Worm (Caenorhabditis elegans): ENCODE data around the gene pigb-1.

pigb-1 gene

ce11 chrII:5008033-5008432, 15.2 kb upstream of the pigb-1 start, which contains the start of gene F59A6.3:
Gene F59A6.3, plus strand, starts transcription at chrII:5008333.
- no peak for TF ChIP-seq lir-1 (GFP tag; conservative IDR thresholded peaks at IDR 0.05)
- no peak for TF ChIP-seq madf-10 (tag; optimal IDR thresholded peaks at IDR 0.05)
- no peak for TF ChIP-seq tbp1 (GFP tag; optimal IDR thresholded peaks at IDR 0.05)
- no peak for TF ChIP-seq attf-6 (GFP tag; IDR thresholded peaks at IDR 0.05)
- no peak for TF ChIP-seq egl-44 (GFP tag; IDR thresholded peaks at IDR 0.05)
- TF ChIP-seq F39B2.1 (GFP tag; IDR thresholded peaks at IDR 0.05): no peak
- TF ChIP-seq aptf-2 (GFP tag; conservative IDR thresholded peaks at IDR 0.05): no peak
- no peak for TF ChIP-seq F37B4.10 (GFP tag; IDR thresholded peaks at IDR 0.05)
- no peak for TF ChIP-seq efl-1 (GFP tag; optimal IDR thresholded peaks at IDR 0.05)
- no peak for TF ChIP-seq zim-3 (tag; optimal IDR thresholded peaks at IDR 0.05)
- no peak for TF ChIP-seq hmg-1.2 (GFP tag; IDR thresholded peaks at IDR 0.05)
- TF ChIP-seq ceh-79 (tag; optimal IDR thresholded peaks at IDR 0.05): no peak
- TF ChIP-seq hsf-1 (GFP tag; IDR thresholded peaks at IDR 0.05): no peak
- no peak for TF ChIP-seq F55B11.4 (tag; optimal IDR thresholded peaks at IDR 0.05; ENCODE audit: borderline replicate concordance, insufficient read depth)
- TF ChIP-seq C17E4.6 (GFP tag; IDR thresholded peaks at IDR 0.05): no peak
- TF ChIP-seq atf-7 (tag; optimal IDR thresholded peaks at IDR 0.05): no peak

DNA sequence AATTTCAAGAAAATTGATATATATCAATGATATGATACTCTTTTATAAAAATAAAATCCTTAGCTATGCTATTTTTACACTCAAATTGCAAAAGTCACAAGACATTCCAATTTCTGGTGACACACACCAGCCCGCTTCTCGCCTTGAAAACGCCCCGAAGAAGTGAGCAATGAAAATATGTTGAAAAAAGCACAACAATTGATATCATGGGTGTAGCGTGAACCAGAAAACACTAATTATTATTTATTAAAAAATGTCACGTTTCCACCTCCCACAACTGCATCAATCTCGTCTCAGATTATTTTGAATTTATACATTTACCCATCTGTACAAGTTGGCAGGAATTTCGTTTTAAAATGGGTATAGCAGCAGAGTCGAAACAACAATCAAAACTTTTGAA, 11.9 kb upstream of the pigb-1 start, which contains the start of gene F59A6.4:
Gene F59A6.4, plus strand, starts transcription at position 301 of the 400 bp plus-strand sequence.
- TF ChIP-seq let-607 (tag; optimal IDR thresholded peaks at IDR 0.05) (no peak), cebp-2 (GFP tag; IDR thresholded peaks at IDR 0.05) (no peak), F37B4.10 (GFP tag; IDR thresholded peaks at IDR 0.05) (no peak), F55B11.4 (tag; optimal IDR thresholded peaks at IDR 0.05; ENCODE audit: borderline replicate concordance, insufficient read depth) (no peak), ekl-4 (GFP tag; IDR thresholded peaks at IDR 0.05) (no peak), lsl-1 (GFP tag; optimal IDR thresholded peaks at IDR 0.05) (no peak), dpff-1 (tag; optimal IDR thresholded peaks at IDR 0.05) (no peak), lin-40 (tag; optimal IDR thresholded peaks at IDR 0.05) (no peak), ZK185.1 (tag; optimal IDR thresholded peaks at IDR 0.05; ENCODE audit: poor library complexity, severe bottlenecking) (no peak), lag-1 (GFP tag; IDR thresholded peaks at IDR 0.05) (no peak), lir-1 (GFP tag; conservative IDR thresholded peaks at IDR 0.05) (no peak), F52B5.7 (tag; optimal IDR thresholded peaks at IDR 0.05) (no peak), madf-10 (tag; optimal IDR thresholded peaks at IDR 0.05) (no peak), sdz-38 (tag; optimal IDR thresholded peaks at IDR 0.05) (no peak), rpc-1 (optimal IDR thresholded peaks at IDR 0.05) (no peak), rpc-1 (tag; optimal IDR thresholded peaks at IDR 0.05) (no peak), nfya-1 (tag; optimal IDR thresholded peaks at IDR 0.05; ENCODE audit: borderline replicate concordance, insufficient read depth) (no peak), Y56A3A.18 (GFP tag; IDR thresholded peaks at IDR 0.05) (no peak), unc-130 (GFP tag; optimal IDR thresholded peaks at IDR 0.05) (no peak), chd-7 (tag; optimal IDR thresholded peaks at IDR 0.05) (no peak), lin-35 (GFP tag; optimal IDR thresholded peaks at IDR 0.05) (no peak)

ce11 chrII:5003660-5004059, 10.8 kb upstream of the pigb-1 start, which contains the start of gene F59A6.10:
Gene F59A6.10, plus strand, starts transcription at chrII:5003960.
- TF ChIP-seq mcd-1 (GFP tag; IDR thresholded peaks at IDR 0.05) (no peak), lag-1 (GFP tag; IDR thresholded peaks at IDR 0.05) (no peak), rpc-1 (optimal IDR thresholded peaks at IDR 0.05) (no peak), rpc-1 (tag; optimal IDR thresholded peaks at IDR 0.05) (no peak), F49E8.2 (tag; optimal IDR thresholded peaks at IDR 0.05; ENCODE audit: insufficient read depth) (peak; percentile 12), F55B11.4 (tag; optimal IDR thresholded peaks at IDR 0.05; ENCODE audit: borderline replicate concordance, insufficient read depth) (no peak), nfyb-1 (GFP tag; IDR thresholded peaks at IDR 0.05) (no peak), hrde-1 (tag; optimal IDR thresholded peaks at IDR 0.05; ENCODE audit: borderline replicate concordance) (peak; percentile 8), nhr-179 (tag; optimal IDR thresholded peaks at IDR 0.05) (no peak), Y53F4B.3 (GFP tag; IDR thresholded peaks at IDR 0.05) (no peak), K11D2.4 (GFP tag; IDR thresholded peaks at IDR 0.05) (no peak), F57C9.4 (tag; optimal IDR thresholded peaks at IDR 0.05) (no peak), somi-1 (GFP tag; optimal IDR thresholded peaks at IDR 0.05) (no peak), ceh-58 (GFP tag; IDR thresholded peaks at IDR 0.05) (no peak), ets-4 (GFP tag; optimal IDR thresholded peaks at IDR 0.05) (no peak), aptf-3 (GFP tag; IDR thresholded peaks at IDR 0.05) (no peak), attf-3 (GFP tag; conservative IDR thresholded peaks at IDR 0.05) (no peak), lsl-1 (GFP tag; optimal IDR thresholded peaks at IDR 0.05) (peak; percentile 23)

All from whole organism, young adult.